Fruit fly (Drosophila melanogaster) whole organism, embryonic: ENCODE measurements around the gene CG34163.

Experiments used
- Asciz ChIP-seq: fragments of 200-800 bp; sonication (Bioruptor generic); optimal IDR thresholded peaks from 2 replicates; lab custom pipeline; 2017; ENCODE audit warnings: missing biosample characterization, mild to moderate bottlenecking, missing genetic modification characterization, missing genetic modification reagents
- CG10147 ChIP-seq: fragments of 200-800 bp; sonication (Bioruptor generic); optimal IDR thresholded peaks from 2 replicates; lab custom pipeline; 2019; ENCODE audit warnings: missing biosample characterization, mild to moderate bottlenecking, missing genetic modification characterization, moderate library complexity
- CG10321 ChIP-seq: fragments of 200-800 bp; sonication (Bioruptor generic); IDR thresholded peaks from 2 replicates; pipeline ENCODE4 v1.3.6; 2022; ENCODE audit warnings: missing biosample characterization, missing genetic modification characterization
- CG10959 ChIP-seq: fragments of 200-800 bp; sonication (Bioruptor generic); IDR thresholded peaks from 2 replicates; pipeline ENCODE4 v1.3.6; 2022; ENCODE audit warnings: missing biosample characterization, missing genetic modification characterization
- CG11695 ChIP-seq: fragments of 200-800 bp; sonication (Bioruptor generic); IDR thresholded peaks from 3 replicates; pipeline ENCODE4 v1.3.6; 2022; ENCODE audit warnings: missing biosample characterization, missing genetic modification characterization
- CG12299 ChIP-seq: fragments of 200-800 bp; sonication (Bioruptor generic); optimal IDR thresholded peaks from 2 replicates; lab custom pipeline; 2018; ENCODE audit warnings: missing biosample characterization, mild to moderate bottlenecking, missing genetic modification characterization
- CG14014 ChIP-seq: fragments of 200-800 bp; sonication (Bioruptor generic); IDR thresholded peaks from 2 replicates; pipeline ENCODE4 v1.3.6; 2022; ENCODE audit warnings: missing biosample characterization, missing genetic modification characterization
- CG17328 ChIP-seq: fragments of 200-800 bp; sonication (Bioruptor generic); IDR thresholded peaks from 2 replicates; pipeline ENCODE4 v1.3.6; 2022; ENCODE audit warnings: missing biosample characterization, missing genetic modification characterization
- CG17361 ChIP-seq: fragments of 200-800 bp; sonication (Bioruptor generic); IDR thresholded peaks from 3 replicates; pipeline ENCODE4 v1.3.6; 2022; ENCODE audit warnings: missing biosample characterization, missing genetic modification characterization
- CG3281 ChIP-seq: fragments of 200-800 bp; sonication (Bioruptor generic); optimal IDR thresholded peaks from 3 replicates; lab custom pipeline; 2017; ENCODE audit warnings: missing biosample characterization, mild to moderate bottlenecking, missing genetic modification characterization
- CG3838 ChIP-seq: fragments of 200-800 bp; sonication (Bioruptor generic); optimal IDR thresholded peaks from 3 replicates; lab custom pipeline; 2016; ENCODE audit warnings: missing biosample characterization, missing genetic modification characterization
- CG4360 ChIP-seq: fragments of 200-800 bp; sonication (Bioruptor generic); IDR thresholded peaks from 2 replicates; pipeline ENCODE4 v1.3.6; 2022; ENCODE audit warnings: missing biosample characterization, missing genetic modification characterization
- CG6175 ChIP-seq: fragments of 200-800 bp; sonication (Bioruptor generic); IDR thresholded peaks from 3 replicates; pipeline ENCODE4 v1.3.6; 2022; ENCODE audit warnings: missing biosample characterization, missing genetic modification characterization
- CG6272 ChIP-seq: fragments of 200-800 bp; sonication (Bioruptor generic); IDR thresholded peaks from 2 replicates; pipeline ENCODE4 v1.3.6; 2022; ENCODE audit warnings: missing biosample characterization, missing genetic modification characterization
- CG6813 ChIP-seq: fragments of 200-800 bp; sonication (Bioruptor generic); optimal IDR thresholded peaks from 2 replicates; lab custom pipeline; 2017; ENCODE audit warnings: missing biosample characterization, missing genetic modification characterization, mild to moderate bottlenecking, moderate library complexity, missing genetic modification reagents
- CG7271 ChIP-seq: fragments of 200-800 bp; sonication (Bioruptor generic); optimal IDR thresholded peaks from 2 replicates; lab custom pipeline; 2018; ENCODE audit warnings: missing biosample characterization, mild to moderate bottlenecking, missing genetic modification characterization, moderate library complexity
- CG7928 ChIP-seq: fragments of 200-800 bp; sonication (Bioruptor generic); optimal IDR thresholded peaks from 2 replicates; lab custom pipeline; 2017; ENCODE audit warnings: missing biosample characterization, mild to moderate bottlenecking, missing genetic modification characterization
- CG7987 ChIP-seq: fragments of 200-800 bp; sonication (Bioruptor generic); optimal IDR thresholded peaks from 2 replicates; lab custom pipeline; 2018; ENCODE audit warnings: missing biosample characterization, mild to moderate bottlenecking, missing genetic modification characterization, moderate library complexity
- CHES-1-like ChIP-seq: fragments of 200-800 bp; sonication (Bioruptor generic); optimal IDR thresholded peaks from 2 replicates; lab custom pipeline; 2016; ENCODE audit warnings: missing biosample characterization, missing genetic modification characterization
- Camta ChIP-seq: fragments of 200-800 bp; sonication (Bioruptor generic); optimal IDR thresholded peaks from 2 replicates; lab custom pipeline; 2016; ENCODE audit warnings: missing biosample characterization, missing genetic modification characterization
- Hmx ChIP-seq: fragments of 200-800 bp; sonication (Bioruptor generic); optimal IDR thresholded peaks from 2 replicates; lab custom pipeline; 2016; ENCODE audit warnings: missing biosample characterization, missing genetic modification characterization
- MESR4 ChIP-seq: fragments of 200-800 bp; sonication (Bioruptor generic); optimal IDR thresholded peaks from 2 replicates; lab custom pipeline; 2018; ENCODE audit warnings: missing biosample characterization, mild to moderate bottlenecking, missing genetic modification characterization, moderate library complexity
- Med ChIP-seq: fragments of 200-800 bp; sonication (Bioruptor generic); peaks from one replicate; lab custom pipeline; 2016; ENCODE audit warnings: missing biosample characterization, missing genetic modification characterization, mild to moderate bottlenecking, inconsistent platforms, moderate library complexity
- NC2β ChIP-seq: fragments of 200-800 bp; sonication (Bioruptor generic); optimal IDR thresholded peaks from 2 replicates; lab custom pipeline; 2016; ENCODE audit warnings: missing biosample characterization, missing genetic modification characterization
- Neu2 ChIP-seq: fragments of 200-800 bp; sonication (Bioruptor generic); optimal IDR thresholded peaks from 3 replicates; lab custom pipeline; 2016; ENCODE audit warnings: missing biosample characterization, missing genetic modification characterization, borderline replicate concordance
- Nf-YB ChIP-seq: fragments of 200-800 bp; sonication (Bioruptor generic); optimal IDR thresholded peaks from 3 replicates; lab custom pipeline; 2019; ENCODE audit warnings: missing biosample characterization, mild to moderate bottlenecking, missing genetic modification characterization, moderate library complexity
- Sox102F ChIP-seq: fragments of 200-800 bp; sonication (Bioruptor generic); optimal IDR thresholded peaks from 2 replicates; lab custom pipeline; 2018; ENCODE audit warnings: missing biosample characterization, mild to moderate bottlenecking, missing genetic modification characterization, moderate library complexity
- TFAM ChIP-seq: fragments of 200-800 bp; sonication (Bioruptor generic); optimal IDR thresholded peaks from 2 replicates; lab custom pipeline; 2017; ENCODE audit warnings: missing biosample characterization, missing genetic modification characterization, inconsistent platforms
- ash1 ChIP-seq: fragments of 200-800 bp; sonication (Bioruptor generic); optimal IDR thresholded peaks from 2 replicates; lab custom pipeline; 2018; ENCODE audit warnings: missing biosample characterization, mild to moderate bottlenecking, missing genetic modification characterization
- bsh ChIP-seq, 2 experiments: fragments of 200-800 bp; sonication (Bioruptor generic); optimal IDR thresholded peaks; 2 replicates each; lab custom pipeline; 2017 to 2018; ENCODE audit warnings: mild to moderate bottlenecking in 2 of 2, missing biosample characterization in 2 of 2, missing genetic modification characterization in 2 of 2, moderate library complexity in 1 of 2
- cad ChIP-seq: fragments of >200 bp; optimal IDR thresholded peaks from 2 replicates; lab custom pipeline; 2017; ENCODE audit warnings: missing biosample characterization, missing genetic modification characterization
- chinmo ChIP-seq: fragments of 200-800 bp; sonication (Bioruptor generic); IDR thresholded peaks from 4 replicates; pipeline ENCODE4 v1.3.6; 2022; ENCODE audit warnings: missing biosample characterization, missing genetic modification characterization; ENCODE audit not compliant: partially characterized antibody
- dm ChIP-seq: fragments of 200-800 bp; sonication (Bioruptor generic); optimal IDR thresholded peaks from 3 replicates; lab custom pipeline; 2016; ENCODE audit warnings: missing biosample characterization, missing genetic modification characterization
- dmrt11E ChIP-seq: fragments of 200-800 bp; sonication (Bioruptor generic); optimal IDR thresholded peaks from 3 replicates; lab custom pipeline; 2018; ENCODE audit warnings: missing biosample characterization, mild to moderate bottlenecking, missing genetic modification characterization, moderate library complexity
- grau ChIP-seq: fragments of 200-800 bp; optimal IDR thresholded peaks from 3 replicates; lab custom pipeline; 2019; ENCODE audit warnings: missing biosample characterization, mild to moderate bottlenecking, missing genetic modification characterization, moderate library complexity
- ind ChIP-seq: fragments of 200-800 bp; sonication (Bioruptor generic); optimal IDR thresholded peaks from 3 replicates; lab custom pipeline; 2016; ENCODE audit warnings: missing biosample characterization, missing genetic modification characterization
- luna ChIP-seq: fragments of 200-800 bp; sonication (Bioruptor generic); optimal IDR thresholded peaks from 2 replicates; lab custom pipeline; 2016; ENCODE audit warnings: missing biosample characterization, missing genetic modification characterization
- nau ChIP-seq: fragments of 200-800 bp; sonication (Bioruptor generic); optimal IDR thresholded peaks from 3 replicates; lab custom pipeline; 2017; ENCODE audit warnings: missing biosample characterization, mild to moderate bottlenecking, missing genetic modification characterization, missing genetic modification reagents
- nom ChIP-seq: fragments of 200-800 bp; sonication (Bioruptor generic); optimal IDR thresholded peaks from 2 replicates; lab custom pipeline; 2017; ENCODE audit warnings: missing biosample characterization, missing genetic modification characterization, mild to moderate bottlenecking, moderate library complexity, missing genetic modification reagents
- pb ChIP-seq: fragments of 200-800 bp; sonication (Bioruptor generic); optimal IDR thresholded peaks from 3 replicates; lab custom pipeline; 2016; ENCODE audit warnings: missing biosample characterization, missing genetic modification characterization
- ranshi ChIP-seq: fragments of 200-800 bp; sonication (Bioruptor generic); IDR thresholded peaks from 2 replicates; pipeline ENCODE4 v1.3.6; 2022; ENCODE audit warnings: missing biosample characterization, missing genetic modification characterization
- sd ChIP-seq: fragments of 200-800 bp; sonication (Bioruptor generic); optimal IDR thresholded peaks from 3 replicates; lab custom pipeline; 2018; ENCODE audit warnings: missing biosample characterization, mild to moderate bottlenecking, missing genetic modification characterization, moderate library complexity
- sima ChIP-seq: fragments of 200-800 bp; sonication (Bioruptor generic); optimal IDR thresholded peaks from 2 replicates; lab custom pipeline; 2016; ENCODE audit warnings: missing biosample characterization, missing genetic modification characterization
- sisA ChIP-seq: fragments of 200-800 bp; sonication (Bioruptor generic); IDR thresholded peaks from 2 replicates; pipeline ENCODE4 v1.3.6; 2022; ENCODE audit warnings: missing biosample characterization, missing genetic modification characterization
- sna ChIP-seq: fragments of 200-800 bp; sonication (Bioruptor generic); IDR thresholded peaks from 2 replicates; pipeline ENCODE4 v1.3.6; 2022; ENCODE audit warnings: missing biosample characterization, missing genetic modification characterization; ENCODE audit not compliant: partially characterized antibody
- sob ChIP-seq: fragments of 200-800 bp; sonication (Bioruptor generic); IDR thresholded peaks from 2 replicates; pipeline ENCODE4 v1.3.6; 2022; ENCODE audit warnings: missing biosample characterization, missing genetic modification characterization

CG34163 gene

DNA sequence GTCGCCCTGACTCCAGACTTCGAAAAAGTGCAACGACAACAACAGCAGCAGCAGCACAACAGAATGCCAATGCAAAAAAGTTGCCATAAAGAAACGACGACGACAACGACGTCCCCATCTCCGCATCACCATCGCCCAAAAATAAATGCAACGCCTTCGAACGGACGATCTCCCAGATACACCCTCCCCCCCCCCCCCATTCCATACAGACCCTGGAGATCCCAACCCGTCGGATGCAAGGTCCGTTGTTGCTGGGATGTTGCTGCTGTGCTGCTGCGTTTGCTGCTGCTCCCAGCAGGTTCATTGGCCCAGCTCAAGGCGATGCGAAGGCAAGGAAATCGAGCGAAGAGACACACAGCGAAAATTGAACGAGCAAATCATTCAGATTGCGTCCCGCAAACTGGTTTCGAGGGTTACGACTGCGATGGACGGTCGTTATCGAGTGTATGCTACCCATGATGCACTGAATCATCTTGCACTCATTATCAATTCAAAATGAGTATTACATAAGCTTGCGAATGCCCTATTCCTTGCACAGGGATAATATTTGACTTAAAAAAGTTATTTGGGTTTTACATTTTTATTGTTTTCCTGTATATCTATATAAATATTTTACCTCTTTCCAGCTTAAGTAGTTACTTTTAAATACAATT, 25.8 kb downstream of the CG34163 start (continued):
- TF ChIP-seq sisA (0 out of 2 replicates have a peak, but pooled peaks have one; percentile 11), TFAM (GFP tag; lab: Kevin White, UChicago) (no peak), CG6272 (GFP tag; lab: Robert Waterston, UW) (no peak), CG10147 (GFP tag; lab: Kevin White, UChicago) (no peak), CG10959 (GFP tag; lab: Robert Waterston, UW) (no peak), CG7987 (no peak), nau (GFP tag; lab: Kevin White, UChicago) (no peak), grau (tag; lab: Kevin White, UChicago) (no peak), CG6175 (no peak), Med (GFP tag; lab: Kevin White, UChicago) (no peak), Asciz (GFP tag; lab: Kevin White, UChicago) (no peak), CHES-1-like (no peak), Neu2 (GFP tag; lab: Kevin White, UChicago) (no peak), sna (no peak), CG7928 (GFP tag; lab: Kevin White, UChicago) (no peak), pb (GFP tag; lab: Kevin White, UChicago) (no peak), ash1 (no peak), dmrt11E (tag; lab: Kevin White, UChicago) (no peak), Camta (GFP tag; lab: Kevin White, UChicago) (no peak), chinmo (0 out of 4 replicates have a peak, but pooled peaks have one; percentile 51), dm (GFP tag; lab: Kevin White, UChicago) (no peak), MESR4 (GFP tag; lab: Kevin White, UChicago) (no peak), CG10321 (no peak), sima (GFP tag; lab: Kevin White, UChicago) (no peak), CG17328 (GFP tag; lab: Robert Waterston, UW) (no peak), bsh (GFP tag; optimal IDR thresholded peaks at IDR 0.05; lab: Kevin White, UChicago) (peak in 1 of 2 experiments; percentile 42), CG14014 (no peak), CG11695 (GFP tag; lab: Robert Waterston, UW) (no peak), sd (tag; lab: Kevin White, UChicago) (no peak), Sox102F (GFP tag; lab: Kevin White, UChicago) (no peak), CG6813 (GFP tag; lab: Kevin White, UChicago) (no peak), cad (no peak), ranshi (no peak), CG7271 (no peak), CG12299 (tag; lab: Kevin White, UChicago) (no peak), Nf-YB (GFP tag; lab: Kevin White, UChicago) (no peak), sob (GFP tag; lab: Robert Waterston, UW) (no peak), CG3281 (GFP tag; lab: Kevin White, UChicago) (no peak), CG4360 (GFP tag; lab: Robert Waterston, UW) (no peak), ind (GFP tag; lab: Kevin White, UChicago) (no peak), luna (GFP tag; lab: Kevin White, UChicago) (no peak), CG17361 (GFP tag; lab: Robert Waterston, UW) (no peak), NC2β (GFP tag; lab: Kevin White, UChicago) (no peak), CG3838 (GFP tag; lab: Kevin White, UChicago) (no peak), Hmx (GFP tag; lab: Kevin White, UChicago) (no peak), nom (GFP tag; lab: Kevin White, UChicago) (peak; percentile 96)
